Worm (Caenorhabditis elegans) whole organism, L4 larva: Measurements from ENCODE around the gene T13C5.6.

ENCODE experiments used
- F26F4.8 ChIP-seq: fragments of 200-800 bp; sonication (Bioruptor generic); conservative IDR thresholded peaks from 2 replicates; pipeline ENCODE4 v1.3.6; 2022; ENCODE audit warnings: missing genetic modification characterization, missing compliant biosample characterization
- F37D6.2 ChIP-seq: sonication (generic microtip); optimal IDR thresholded peaks from 2 replicates; lab custom pipeline; 2016; ENCODE audit warnings: mild to moderate bottlenecking, missing genetic modification characterization, missing compliant biosample characterization
- T26A8.4 ChIP-seq: fragments of 200-800 bp; sonication (Bioruptor generic); IDR thresholded peaks from 2 replicates; pipeline ENCODE4 v1.3.6; 2022; ENCODE audit warnings: missing genetic modification characterization, missing compliant biosample characterization
- aha-1 ChIP-seq: fragments of 150-350 bp; peaks from one replicate; lab custom pipeline; 2014; ENCODE audit warnings: missing biosample characterization, missing genetic modification characterization
- aly-2 ChIP-seq: sonication (generic microtip); optimal IDR thresholded peaks from 2 replicates; lab custom pipeline; 2018; ENCODE audit warnings: missing biosample characterization, missing genetic modification characterization
- attf-4 ChIP-seq: sonication (generic microtip); optimal IDR thresholded peaks from 3 replicates; lab custom pipeline; 2017; ENCODE audit warnings: missing biosample characterization, missing genetic modification characterization
- ceh-44 ChIP-seq: fragments of 200-800 bp; sonication (Bioruptor generic); IDR thresholded peaks from 2 replicates; pipeline ENCODE4 v1.3.6; 2022; ENCODE audit warnings: missing genetic modification reagents, missing genetic modification characterization, missing compliant biosample characterization
- ceh-82 ChIP-seq: sonication (generic microtip); optimal IDR thresholded peaks from 2 replicates; lab custom pipeline; 2017; ENCODE audit warnings: missing biosample characterization, missing genetic modification characterization
- ces-1 ChIP-seq: fragments of 150-350 bp; sonication (generic microtip); optimal IDR thresholded peaks from 4 replicates; lab custom pipeline; 2014; ENCODE audit warnings: missing biosample characterization, missing genetic modification reagents, missing genetic modification characterization
- daf-12 ChIP-seq: fragments of 150-350 bp; optimal IDR thresholded peaks from 2 replicates; lab custom pipeline; 2014; ENCODE audit warnings: missing biosample characterization, missing genetic modification reagents, missing genetic modification characterization
- daf-16 ChIP-seq, 3 experiments: sonication (generic microtip); optimal IDR thresholded peaks; 2 replicates each; lab custom pipeline; 2016 to 2017; ENCODE audit warnings: missing genetic modification characterization in 3 of 3, missing genetic modification reagents in 3 of 3, mild to moderate bottlenecking in 2 of 3, missing compliant biosample characterization in 2 of 3, missing biosample characterization in 1 of 3, moderate library complexity in 1 of 3
- dmd-6 ChIP-seq: fragments of 200-800 bp; sonication (Bioruptor generic); IDR thresholded peaks from 2 replicates; pipeline ENCODE4 v1.3.6; 2022; ENCODE audit warnings: missing genetic modification reagents, missing genetic modification characterization, missing compliant biosample characterization
- dpl-1 ChIP-seq: fragments of 150-350 bp; optimal IDR thresholded peaks from 2 replicates; lab custom pipeline; 2014; ENCODE audit warnings: missing biosample characterization, missing genetic modification reagents, missing genetic modification characterization
- dve-1 ChIP-seq: sonication (generic microtip); optimal IDR thresholded peaks from 2 replicates; lab custom pipeline; 2017; ENCODE audit warnings: antibody characterized with exemption, mild to moderate bottlenecking, missing genetic modification characterization, missing compliant biosample characterization; ENCODE audit not compliant: insufficient read depth
- egl-27 ChIP-seq: sonication (generic microtip); optimal IDR thresholded peaks from 3 replicates; lab custom pipeline; 2017; ENCODE audit warnings: missing biosample characterization, missing genetic modification reagents, missing genetic modification characterization
- fkh-10 ChIP-seq: fragments of 150-350 bp; optimal IDR thresholded peaks from 2 replicates; lab custom pipeline; 2014; ENCODE audit warnings: missing biosample characterization, missing genetic modification reagents, missing genetic modification characterization
- fos-1 ChIP-seq: fragments of 150-350 bp; optimal IDR thresholded peaks from 2 replicates; lab custom pipeline; 2014; ENCODE audit warnings: missing biosample characterization, missing genetic modification characterization
- gei-8 ChIP-seq: fragments of 200-800 bp; sonication (Bioruptor generic); optimal IDR thresholded peaks from 2 replicates; lab custom pipeline; 2018; ENCODE audit warnings: mild to moderate bottlenecking, missing genetic modification characterization, missing compliant biosample characterization
- hlh-11 ChIP-seq: fragments of 200-800 bp; sonication (Bioruptor generic); optimal IDR thresholded peaks from 2 replicates; lab custom pipeline; 2018; ENCODE audit warnings: mild to moderate bottlenecking, missing genetic modification characterization, missing compliant biosample characterization
- hlh-30 ChIP-seq: sonication (generic microtip); optimal IDR thresholded peaks from 2 replicates; lab custom pipeline; 2017; ENCODE audit warnings: antibody characterized with exemption, mild to moderate bottlenecking, missing genetic modification characterization, missing compliant biosample characterization; ENCODE audit not compliant: insufficient read depth
- lim-7 ChIP-seq: fragments of 200-800 bp; sonication (Bioruptor generic); IDR thresholded peaks from 2 replicates; pipeline ENCODE4 v1.3.6; 2022; ENCODE audit warnings: missing genetic modification characterization, missing compliant biosample characterization
- lin-13 ChIP-seq: fragments of 150-350 bp; optimal IDR thresholded peaks from 2 replicates; lab custom pipeline; 2014; ENCODE audit warnings: missing biosample characterization, missing genetic modification reagents, missing genetic modification characterization
- lsy-2 ChIP-seq, 2 experiments: fragments of 150-350 bp in 1 of 2; sonication (generic microtip) in 1 of 2; optimal IDR thresholded peaks; 2 replicates each; lab custom pipeline; 2014 to 2017; ENCODE audit warnings: missing biosample characterization in 2 of 2, missing genetic modification characterization in 2 of 2
- mdt-29 ChIP-seq: fragments of 200-800 bp; sonication (Bioruptor generic); IDR thresholded peaks from 2 replicates; pipeline ENCODE4 v1.3.6; 2022; ENCODE audit warnings: missing genetic modification reagents, missing genetic modification characterization, missing compliant biosample characterization
- mes-2 ChIP-seq: sonication (generic microtip); optimal IDR thresholded peaks from 2 replicates; lab custom pipeline; 2016; ENCODE audit warnings: missing genotype, mild to moderate bottlenecking, missing genetic modification characterization, missing compliant biosample characterization; ENCODE audit not compliant: poor library complexity, severe bottlenecking
- nhr-237 ChIP-seq: sonication (generic microtip); optimal IDR thresholded peaks from 2 replicates; lab custom pipeline; 2017; ENCODE audit warnings: missing biosample characterization, missing genetic modification characterization
- nhr-28 ChIP-seq: fragments of 150-350 bp; optimal IDR thresholded peaks from 2 replicates; lab custom pipeline; 2014; ENCODE audit warnings: missing biosample characterization, missing genetic modification characterization
- nhr-42 ChIP-seq: fragments of 200-800 bp; sonication (Bioruptor generic); IDR thresholded peaks from 2 replicates; pipeline ENCODE4 v1.3.6; 2022; ENCODE audit warnings: missing genetic modification characterization, missing compliant biosample characterization
- nhr-77 ChIP-seq: fragments of 150-350 bp; optimal IDR thresholded peaks from 2 replicates; lab custom pipeline; 2014; ENCODE audit warnings: missing biosample characterization, missing genetic modification characterization
- sdz-12 ChIP-seq: fragments of 200-800 bp; sonication (Bioruptor generic); optimal IDR thresholded peaks from 2 replicates; lab custom pipeline; 2018; ENCODE audit warnings: mild to moderate bottlenecking, missing genetic modification characterization, missing compliant biosample characterization
- spr-1 ChIP-seq: sonication (generic microtip); optimal IDR thresholded peaks from 2 replicates; lab custom pipeline; 2016; ENCODE audit warnings: mild to moderate bottlenecking, missing genetic modification characterization, missing compliant biosample characterization
- spr-3 ChIP-seq: fragments of 200-800 bp; sonication (Bioruptor generic); optimal IDR thresholded peaks from 2 replicates; lab custom pipeline; 2018; ENCODE audit warnings: mild to moderate bottlenecking, missing genetic modification characterization, missing compliant biosample characterization
- unc-130 ChIP-seq: sonication (generic microtip); optimal IDR thresholded peaks from 2 replicates; lab custom pipeline; 2016; ENCODE audit warnings: missing genetic modification reagents, missing genetic modification characterization, missing compliant biosample characterization
- unc-62 ChIP-seq, 3 experiments: fragments of 150-350 bp in 1 of 3; sonication (generic microtip); optimal IDR thresholded peaks in 2 of 3; peaks in 1 of 3; 1 replicate in 1 of 3; 2 replicates in 2 of 3; lab custom pipeline; 2014 to 2017; ENCODE audit warnings: missing biosample characterization in 3 of 3, missing genetic modification characterization in 3 of 3, missing genetic modification reagents in 3 of 3, missing genotype in 1 of 3
- zag-1 ChIP-seq: fragments of 150-350 bp; optimal IDR thresholded peaks from 2 replicates; lab custom pipeline; 2014; ENCODE audit warnings: missing biosample characterization, missing genetic modification characterization
- zip-11 ChIP-seq: fragments of 200-800 bp; sonication (Bioruptor generic); IDR thresholded peaks from 2 replicates; pipeline ENCODE4 v1.3.6; 2022; ENCODE audit warnings: missing genetic modification characterization, missing compliant biosample characterization

The T13C5.6 gene

ce11 chrX:6250272-6250752 lies 42.8 kb upstream of the T13C5.6 start (continued):
- TF ChIP-seq F37D6.2, result no peak
- no peak for TF ChIP-seq sdz-12

ce11 chrX:6248778-6249658 lies 41.5 kb upstream of the T13C5.6 start:
- TF ChIP-seq fkh-10 (GFP tag; lab: Kevin White, UChicago) (peak; percentile 10), nhr-42 (no peak), sdz-12 (no peak), nhr-237 (tag; lab: Kevin White, UChicago) (no peak), mes-2 (tag; lab: Kevin White, UChicago) (no peak), ces-1 (GFP tag; lab: Kevin White, UChicago) (peak; percentile 12), hlh-11 (tag; lab: Kevin White, UChicago) (no peak), lin-13 (GFP tag; lab: Kevin White, UChicago) (no peak), dmd-6 (GFP tag; lab: Robert Waterston, UW) (peak; percentile 52), fos-1 (tag; lab: Kevin White, UChicago) (no peak), dve-1 (tag; lab: Kevin White, UChicago) (peak; percentile 17), zip-11 (GFP tag; lab: Robert Waterston, UW) (no peak), spr-1 (no peak), unc-130 (GFP tag; lab: Kevin White, UChicago) (no peak), daf-16 (GFP tag; optimal IDR thresholded peaks at IDR 0.05; lab: Kevin White, UChicago) (no peak), daf-16 (tag; optimal IDR thresholded peaks at IDR 0.05; lab: Kevin White, UChicago) (peak; percentile 58), nhr-28 (peak; percentile 66), dpl-1 (GFP tag; lab: Kevin White, UChicago) (peak; percentile 3), aly-2 (tag; lab: Kevin White, UChicago) (no peak)

DNA sequence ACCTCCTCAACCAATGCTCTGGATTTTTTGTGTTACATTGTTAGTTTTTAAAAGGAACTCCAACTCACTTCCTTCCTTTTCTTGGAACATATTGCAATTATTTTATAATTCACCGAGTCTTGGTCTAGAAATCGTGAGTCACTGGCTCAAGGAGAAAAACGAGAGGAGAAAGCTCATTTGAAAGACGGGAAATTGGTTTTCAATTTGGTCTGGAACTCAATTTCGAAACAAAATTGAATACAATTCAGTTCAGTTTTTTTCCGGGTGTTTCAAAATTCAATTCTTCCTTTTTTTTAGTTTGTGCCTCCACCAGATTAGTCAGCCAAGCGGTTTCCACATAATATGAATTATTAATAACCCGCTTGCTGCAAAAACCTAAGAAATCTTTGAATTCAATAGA lies 40.4 kb upstream of the T13C5.6 start:
- TF ChIP-seq daf-16 (GFP tag; optimal IDR thresholded peaks at IDR 0.05; lab: Kevin White, UChicago), result no peak
- TF ChIP-seq daf-16 (tag; optimal IDR thresholded peaks at IDR 0.05; lab: Kevin White, UChicago), result no peak
- peak in 1 of 2 experiments; percentile 12 for TF ChIP-seq unc-62 (GFP tag; optimal IDR thresholded peaks at IDR 0.05 in 1 of 2; lab: Kevin White, UChicago)
- TF ChIP-seq unc-62 (tag; optimal IDR thresholded peaks at IDR 0.05; lab: Kevin White, UChicago), result no peak
- TF ChIP-seq zag-1 (tag; lab: Kevin White, UChicago), result no peak
- peak; percentile 77 for TF ChIP-seq ces-1 (GFP tag; lab: Kevin White, UChicago)
- no peak for TF ChIP-seq lin-13 (GFP tag; lab: Kevin White, UChicago)
- peak; percentile 62 for TF ChIP-seq aha-1 (tag; lab: Kevin White, UChicago)
- TF ChIP-seq lsy-2 (tag; optimal IDR thresholded peaks at IDR 0.05; lab: Kevin White, UChicago), result peak in 1 of 2 experiments; percentile 20
- TF ChIP-seq, all 104 proteins: peak for 4

DNA sequence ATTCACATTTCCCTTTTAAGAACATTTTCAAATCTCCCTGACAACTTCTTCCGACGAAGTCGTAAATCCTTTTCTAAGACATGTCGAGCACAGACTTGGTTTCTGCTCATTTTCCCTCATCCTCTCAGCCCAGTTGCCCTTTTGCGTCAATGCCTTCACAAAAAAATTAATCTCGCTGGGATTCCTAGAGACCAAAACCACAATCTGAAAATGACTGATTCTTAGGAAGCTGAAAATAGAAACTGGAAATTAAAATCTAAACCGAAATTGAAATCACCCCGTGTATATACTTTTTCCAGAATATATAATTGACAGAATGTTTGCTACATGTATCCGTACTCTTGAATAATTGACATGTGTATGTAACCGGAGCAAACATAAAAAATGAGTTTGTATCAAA lies 39.5 kb upstream of the T13C5.6 start:
- no peak for TF ChIP-seq ceh-82 (tag; lab: Kevin White, UChicago)
- TF ChIP-seq egl-27 (tag; lab: Kevin White, UChicago), result no peak
- no peak for TF ChIP-seq attf-4 (tag; lab: Kevin White, UChicago)
- TF ChIP-seq mes-2 (tag; lab: Kevin White, UChicago), result no peak
- no peak for TF ChIP-seq hlh-30 (tag; lab: Kevin White, UChicago)
- no peak for TF ChIP-seq nhr-77
- no peak for TF ChIP-seq spr-3 (GFP tag; lab: Kevin White, UChicago)
- no peak for TF ChIP-seq ceh-44
- no peak for TF ChIP-seq gei-8 (GFP tag; lab: Kevin White, UChicago)
- TF ChIP-seq mdt-29 (GFP tag; lab: Robert Waterston, UW), result no peak
- no peak for TF ChIP-seq F26F4.8 (GFP tag; lab: Robert Waterston, UW)
- no peak for TF ChIP-seq lim-7 (GFP tag; lab: Robert Waterston, UW)
- no peak for TF ChIP-seq F37D6.2
- TF ChIP-seq daf-12 (tag; lab: Kevin White, UChicago), result no peak
- no peak for TF ChIP-seq T26A8.4
- no peak for TF ChIP-seq hlh-11 (tag; lab: Kevin White, UChicago)
